Fruit fly (Drosophila melanogaster) whole organism, embryonic: ENCODE results near the gene CG4009.
A peak's percentile ranks its signal among the peaks of the same experiment; 100 is the strongest.

Experiments used
- Bgb ChIP-seq: fragments of 200-800 bp; sonication (Bioruptor generic); IDR thresholded peaks from 2 replicates; pipeline ENCODE4 v1.3.6; 2022; ENCODE audit warnings: missing biosample characterization, missing genetic modification characterization; ENCODE audit not compliant: partially characterized antibody
- Bteb2 ChIP-seq: fragments of 200-800 bp; sonication (Bioruptor generic); optimal IDR thresholded peaks from 2 replicates; lab custom pipeline; 2016; ENCODE audit warnings: missing biosample characterization, missing genetic modification characterization
- CG10209 ChIP-seq: fragments of 200-800 bp; sonication (Bioruptor generic); optimal IDR thresholded peaks from 3 replicates; lab custom pipeline; 2017; ENCODE audit warnings: missing biosample characterization, mild to moderate bottlenecking, missing genetic modification characterization, missing genetic modification reagents
- CG10462 ChIP-seq: fragments of 200-800 bp; sonication (Bioruptor generic); optimal IDR thresholded peaks from 2 replicates; lab custom pipeline; 2016; ENCODE audit warnings: missing biosample characterization, missing genetic modification characterization
- CG10543 ChIP-seq: fragments of 200-800 bp; sonication (Bioruptor generic); optimal IDR thresholded peaks from 3 replicates; lab custom pipeline; 2017; ENCODE audit warnings: missing biosample characterization, mild to moderate bottlenecking, missing genetic modification characterization, moderate library complexity
- CG11247 ChIP-seq: fragments of 200-800 bp; sonication (Bioruptor generic); IDR thresholded peaks from 2 replicates; pipeline ENCODE4 v1.3.6; 2022; ENCODE audit warnings: missing biosample characterization, missing genetic modification characterization
- CG12299 ChIP-seq: fragments of 200-800 bp; sonication (Bioruptor generic); optimal IDR thresholded peaks from 2 replicates; lab custom pipeline; 2018; ENCODE audit warnings: missing biosample characterization, mild to moderate bottlenecking, missing genetic modification characterization
- CG1602 ChIP-seq: fragments of 200-800 bp; sonication (Bioruptor generic); optimal IDR thresholded peaks from 3 replicates; lab custom pipeline; 2016; ENCODE audit warnings: missing biosample characterization, missing genetic modification characterization
- CG1603 ChIP-seq: fragments of 200-800 bp; sonication (Bioruptor generic); optimal IDR thresholded peaks from 2 replicates; lab custom pipeline; 2019; ENCODE audit warnings: missing biosample characterization, mild to moderate bottlenecking, missing genetic modification characterization, moderate library complexity
- CG3065 ChIP-seq: fragments of 200-800 bp; sonication (Bioruptor generic); optimal IDR thresholded peaks from 2 replicates; lab custom pipeline; 2016; ENCODE audit warnings: missing biosample characterization, missing genetic modification characterization
- CG3163 ChIP-seq: fragments of 200-800 bp; sonication (Bioruptor generic); optimal IDR thresholded peaks from 3 replicates; lab custom pipeline; 2016; ENCODE audit warnings: missing biosample characterization, missing genetic modification characterization
- CG3281 ChIP-seq: fragments of 200-800 bp; sonication (Bioruptor generic); optimal IDR thresholded peaks from 3 replicates; lab custom pipeline; 2017; ENCODE audit warnings: missing biosample characterization, mild to moderate bottlenecking, missing genetic modification characterization
- CG3726 ChIP-seq: fragments of 200-800 bp; sonication (Bioruptor generic); IDR thresholded peaks from 3 replicates; pipeline ENCODE4, ENCODE4 v1.3.6; 2022; ENCODE audit warnings: missing biosample characterization, missing genetic modification characterization
- CG6813 ChIP-seq: fragments of 200-800 bp; sonication (Bioruptor generic); optimal IDR thresholded peaks from 2 replicates; lab custom pipeline; 2017; ENCODE audit warnings: missing biosample characterization, missing genetic modification characterization, mild to moderate bottlenecking, moderate library complexity, missing genetic modification reagents
- CG7963 ChIP-seq: fragments of 200-800 bp; sonication (Bioruptor generic); IDR thresholded peaks from 3 replicates; pipeline ENCODE4 v1.3.6; 2022; ENCODE audit warnings: missing biosample characterization, missing genetic modification characterization; ENCODE audit not compliant: partially characterized antibody
- CG7987 ChIP-seq: fragments of 200-800 bp; sonication (Bioruptor generic); optimal IDR thresholded peaks from 2 replicates; lab custom pipeline; 2018; ENCODE audit warnings: missing biosample characterization, mild to moderate bottlenecking, missing genetic modification characterization, moderate library complexity
- CG8089 ChIP-seq: fragments of 200-800 bp; sonication (Bioruptor generic); optimal IDR thresholded peaks from 3 replicates; lab custom pipeline; 2016; ENCODE audit warnings: missing biosample characterization, missing genetic modification characterization
- CG8281 ChIP-seq: fragments of 200-800 bp; sonication (Bioruptor generic); optimal IDR thresholded peaks from 2 replicates; lab custom pipeline; 2018; ENCODE audit warnings: missing biosample characterization, mild to moderate bottlenecking, missing genetic modification characterization, moderate library complexity
- Camta ChIP-seq: fragments of 200-800 bp; sonication (Bioruptor generic); optimal IDR thresholded peaks from 2 replicates; lab custom pipeline; 2016; ENCODE audit warnings: missing biosample characterization, missing genetic modification characterization
- Deaf1 ChIP-seq: fragments of 200-800 bp; optimal IDR thresholded peaks from 3 replicates; lab custom pipeline; 2019; ENCODE audit warnings: missing biosample characterization, mild to moderate bottlenecking, missing genetic modification characterization, moderate library complexity
- Dip3 ChIP-seq: fragments of 200-800 bp; sonication (Bioruptor generic); optimal IDR thresholded peaks from 3 replicates; lab custom pipeline; 2016; ENCODE audit warnings: missing biosample characterization, missing genetic modification characterization
- Myb ChIP-seq: fragments of 200-800 bp; sonication (Bioruptor generic); optimal IDR thresholded peaks from 2 replicates; lab custom pipeline; 2016; ENCODE audit warnings: missing biosample characterization, missing genetic modification characterization
- Pdp1 ChIP-seq, 2 experiments: fragments of 200-800 bp; sonication (Bioruptor generic); optimal IDR thresholded peaks; 3 replicates each; lab custom pipeline; 2016; ENCODE audit warnings: missing biosample characterization in 2 of 2, missing genetic modification characterization in 2 of 2, mild to moderate bottlenecking in 1 of 2, moderate library complexity in 1 of 2
- abd-A ChIP-seq: fragments of 200-800 bp; sonication (Bioruptor generic); optimal IDR thresholded peaks from 3 replicates; lab custom pipeline; 2019; ENCODE audit warnings: missing biosample characterization, mild to moderate bottlenecking, missing genetic modification characterization, moderate library complexity
- bigmax ChIP-seq: fragments of 200-800 bp; sonication (Bioruptor generic); optimal IDR thresholded peaks from 2 replicates; lab custom pipeline; 2018; ENCODE audit warnings: missing biosample characterization, mild to moderate bottlenecking, missing genetic modification characterization
- chm ChIP-seq: fragments of 200-800 bp; sonication (Bioruptor generic); IDR thresholded peaks from 2 replicates; pipeline ENCODE4 v1.3.6; 2022; ENCODE audit warnings: missing biosample characterization, missing genetic modification characterization
- crc ChIP-seq: fragments of 200-800 bp; sonication (Bioruptor generic); optimal IDR thresholded peaks from 2 replicates; lab custom pipeline; 2016; ENCODE audit warnings: missing biosample characterization, missing genetic modification characterization
- croc ChIP-seq: fragments of 200-800 bp; sonication (Bioruptor generic); conservative IDR thresholded peaks from 3 replicates; pipeline ENCODE4 v1.3.6; 2022; ENCODE audit warnings: missing biosample characterization, missing genetic modification characterization
- en ChIP-seq: fragments of 200-800 bp; sonication (Bioruptor generic); optimal IDR thresholded peaks from 2 replicates; lab custom pipeline; 2016; ENCODE audit warnings: missing biosample characterization, missing genetic modification characterization
- esg ChIP-seq: fragments of 200-800 bp; sonication (Bioruptor generic); conservative IDR thresholded peaks from 2 replicates; pipeline ENCODE4 v1.3.6; 2022; ENCODE audit warnings: missing biosample characterization, missing genetic modification characterization
- exex ChIP-seq: fragments of 200-800 bp; sonication (Bioruptor generic); optimal IDR thresholded peaks from 4 replicates; lab custom pipeline; 2018; ENCODE audit warnings: missing biosample characterization, mild to moderate bottlenecking, missing genetic modification characterization, moderate library complexity
- hkb ChIP-seq, 2 experiments: fragments of 200-800 bp in 1 of 2; fragments of >200 bp in 1 of 2; sonication (Bioruptor generic) in 1 of 2; IDR thresholded peaks in 1 of 2; optimal IDR thresholded peaks in 1 of 2; 2 replicates each; pipeline versions ENCODE4 v1.3.6 to Lab custom; 2017 to 2022; ENCODE audit warnings: missing biosample characterization in 1 of 2, missing genetic modification characterization in 1 of 2
- kah ChIP-seq: fragments of 200-800 bp; sonication (Bioruptor generic); optimal IDR thresholded peaks from 2 replicates; lab custom pipeline; 2018; ENCODE audit warnings: missing biosample characterization, mild to moderate bottlenecking, missing genetic modification characterization
- nau ChIP-seq: fragments of 200-800 bp; sonication (Bioruptor generic); optimal IDR thresholded peaks from 3 replicates; lab custom pipeline; 2017; ENCODE audit warnings: missing biosample characterization, mild to moderate bottlenecking, missing genetic modification characterization, missing genetic modification reagents
- pan ChIP-seq, 4 experiments: fragments of >200 bp in 3 of 4; fragments of 200-800 bp in 1 of 4; sonication (Bioruptor generic) in 1 of 4; optimal IDR thresholded peaks in 3 of 4; IDR thresholded peaks in 1 of 4; 2 replicates each; pipeline versions ENCODE4 v1.3.6 to Lab custom; 2017 to 2022; ENCODE audit warnings: missing biosample characterization in 2 of 4, missing genetic modification characterization in 2 of 4, mixed read lengths in 1 of 4
- pb ChIP-seq: fragments of 200-800 bp; sonication (Bioruptor generic); optimal IDR thresholded peaks from 3 replicates; lab custom pipeline; 2016; ENCODE audit warnings: missing biosample characterization, missing genetic modification characterization
- sc ChIP-seq, 3 experiments: fragments of >200 bp in 2 of 3; fragments of 200-800 bp in 1 of 3; sonication (Bioruptor generic) in 1 of 3; optimal IDR thresholded peaks; 2 replicates in 2 of 3; 3 replicates in 1 of 3; lab custom pipeline; 2017; ENCODE audit warnings: mild to moderate bottlenecking in 1 of 3, missing biosample characterization in 1 of 3, missing genetic modification characterization in 1 of 3, missing genetic modification reagents in 1 of 3
- seq ChIP-seq: fragments of 200-800 bp; sonication (Bioruptor generic); IDR thresholded peaks from 2 replicates; pipeline ENCODE4 v1.3.6; 2022; ENCODE audit warnings: missing biosample characterization, missing genetic modification characterization
- sisA ChIP-seq: fragments of 200-800 bp; sonication (Bioruptor generic); IDR thresholded peaks from 2 replicates; pipeline ENCODE4 v1.3.6; 2022; ENCODE audit warnings: missing biosample characterization, missing genetic modification characterization
- so ChIP-seq: fragments of 200-800 bp; sonication (Bioruptor generic); IDR thresholded peaks from 3 replicates; pipeline ENCODE4 v1.3.6; 2022; ENCODE audit warnings: missing biosample characterization, missing genetic modification characterization
- sqz ChIP-seq: fragments of 200-800 bp; sonication (Bioruptor generic); optimal IDR thresholded peaks from 3 replicates; lab custom pipeline; 2018; ENCODE audit warnings: missing biosample characterization, mild to moderate bottlenecking, missing genetic modification characterization
- tin ChIP-seq: fragments of 200-800 bp; sonication (Bioruptor generic); optimal IDR thresholded peaks from 3 replicates; lab custom pipeline; 2016; ENCODE audit warnings: missing biosample characterization, missing genetic modification characterization
- toy ChIP-seq: fragments of 200-800 bp; sonication (Bioruptor generic); IDR thresholded peaks from 2 replicates; pipeline ENCODE4 v1.3.6; 2022; ENCODE audit warnings: missing biosample characterization, missing genetic modification characterization
- trh ChIP-seq: fragments of 200-800 bp; sonication (Bioruptor generic); optimal IDR thresholded peaks from 2 replicates; lab custom pipeline; 2016; ENCODE audit warnings: missing biosample characterization, missing genetic modification characterization
- ttk ChIP-seq: fragments of 200-800 bp; sonication (Bioruptor generic); IDR thresholded peaks from 2 replicates; pipeline ENCODE4 v2.1.2; 2022; ENCODE audit warnings: missing biosample characterization, missing genetic modification characterization
- unc-4 ChIP-seq: fragments of 200-800 bp; sonication (Bioruptor generic); IDR thresholded peaks from 2 replicates; pipeline ENCODE4 v1.3.6; 2022; ENCODE audit warnings: missing biosample characterization, missing genetic modification characterization; ENCODE audit not compliant: partially characterized antibody

The CG4009 gene

dm6 chr3R:17078961-17079858, 43.4 kb upstream of the CG4009 start (continued):
- TF ChIP-seq bigmax (GFP tag; lab: Kevin White, UChicago) (no peak), crc (GFP tag; lab: Kevin White, UChicago) (no peak), CG11247 (GFP tag; lab: Robert Waterston, UW) (no peak), chm (GFP tag; lab: Robert Waterston, UW) (peak; percentile 51; the same call in 1 of the 2 replicates), sc (optimal IDR thresholded peaks at IDR 0.05; lab: Kevin White, UChicago) (no peak), sc (GFP tag; optimal IDR thresholded peaks at IDR 0.05; lab: Kevin White, UChicago) (no peak), Dip3 (GFP tag; lab: Kevin White, UChicago) (no peak), CG7987 (peak; percentile 75), en (GFP tag; lab: Kevin White, UChicago) (no peak), Bgb (no peak; the same call in 1 of the 2 replicates), toy (no peak), pb (GFP tag; lab: Kevin White, UChicago) (no peak), CG3281 (GFP tag; lab: Kevin White, UChicago) (peak; percentile 8), ttk (GFP tag; lab: Robert Waterston, UW) (no peak), CG1603 (tag; lab: Kevin White, UChicago) (peak; percentile 20), CG8089 (GFP tag; lab: Kevin White, UChicago) (no peak), CG8281 (tag; lab: Kevin White, UChicago) (no peak), kah (GFP tag; lab: Kevin White, UChicago) (peak; percentile 65)

DNA sequence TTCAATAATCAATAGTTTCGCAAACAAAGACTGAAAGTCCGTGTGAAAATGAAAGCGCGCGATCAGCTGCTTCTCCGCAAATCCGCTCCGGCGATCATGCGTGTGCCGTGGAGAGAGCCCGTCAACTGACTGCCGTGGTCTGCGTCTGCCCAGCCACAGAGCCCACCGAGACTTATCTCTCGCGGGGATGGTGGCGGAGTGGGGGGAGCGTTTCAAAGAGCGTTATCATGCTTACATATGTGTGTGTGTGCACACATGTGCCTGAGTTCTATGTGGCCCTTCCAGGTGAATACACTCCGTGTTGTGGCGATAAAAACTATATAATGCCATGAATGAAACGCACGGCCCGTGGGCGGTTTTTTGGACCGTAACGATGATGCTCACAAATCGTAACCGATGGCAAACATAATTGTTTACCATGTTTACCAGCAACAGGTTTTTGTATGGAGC, 42.1 kb upstream of the CG4009 start:
- peak; percentile 20; the same call in 1 of the 2 replicates for TF ChIP-seq unc-4
- TF ChIP-seq trh: no peak
- no peak for TF ChIP-seq hkb (optimal IDR thresholded peaks at IDR 0.05; lab: Kevin White, UChicago)
- no peak for TF ChIP-seq hkb (GFP tag; IDR thresholded peaks at IDR 0.05; lab: Robert Waterston, UW)
- no peak for TF ChIP-seq CG10462
- no peak for TF ChIP-seq tin (GFP tag; lab: Kevin White, UChicago)
- TF ChIP-seq nau (GFP tag; lab: Kevin White, UChicago): no peak
- peak; percentile 3 for TF ChIP-seq CG6813 (GFP tag; lab: Kevin White, UChicago)
- TF ChIP-seq CG3726: no peak
- no peak for TF ChIP-seq CG1602
- TF ChIP-seq sqz (GFP tag; lab: Kevin White, UChicago): no peak
- peak; percentile 29; the same call in 1 of the 2 replicates for TF ChIP-seq seq
- TF ChIP-seq CG3065 (GFP tag; lab: Kevin White, UChicago): no peak
- peak; percentile 12; the same call in 1 of the 3 replicates for TF ChIP-seq so
- TF ChIP-seq CG12299 (tag; lab: Kevin White, UChicago): no peak
- TF ChIP-seq abd-A (tag; lab: Kevin White, UChicago): no peak
- TF ChIP-seq Bteb2 (GFP tag; lab: Kevin White, UChicago): no peak
- no peak for TF ChIP-seq sisA
- TF ChIP-seq CG10209 (GFP tag; lab: Kevin White, UChicago): no peak
- no peak for TF ChIP-seq Camta (GFP tag; lab: Kevin White, UChicago)
- TF ChIP-seq Myb: no peak
- TF ChIP-seq CG10543 (GFP tag; lab: Kevin White, UChicago): peak; percentile 91
- TF ChIP-seq croc (GFP tag; lab: Robert Waterston, UW): no peak
- TF ChIP-seq pan (optimal IDR thresholded peaks at IDR 0.05; lab: Kevin White, UChicago): no peak
- no peak for TF ChIP-seq pan (GFP tag; optimal IDR thresholded peaks at IDR 0.05 in 1 of 2, IDR thresholded peaks at IDR 0.05 in 1 of 2)
- peak; percentile 17 for TF ChIP-seq CG3163 (GFP tag; lab: Kevin White, UChicago)
- no peak for TF ChIP-seq CG7963 (GFP tag; lab: Robert Waterston, UW)
- peak; percentile 52 for TF ChIP-seq exex
- TF ChIP-seq Pdp1 (GFP tag; optimal IDR thresholded peaks at IDR 0.05; lab: Kevin White, UChicago): peak in 1 of 2 experiments; percentile 78
- no peak for TF ChIP-seq bigmax (GFP tag; lab: Kevin White, UChicago)
- no peak for TF ChIP-seq Deaf1 (tag; lab: Kevin White, UChicago)
- TF ChIP-seq esg (GFP tag; lab: Robert Waterston, UW): no peak
